Fruit fly (Drosophila melanogaster): ENCODE data around the gene CG31041.

Gene CG31041

dm6 chr3R:29548751-29549150 lies 42.0 kb downstream of the CG31041 start:
- TF ChIP-seq tai (GFP tag; optimal IDR thresholded peaks at IDR 0.05) (no peak), fru (GFP tag; optimal IDR thresholded peaks at IDR 0.05) (no peak), dsf (GFP tag; optimal IDR thresholded peaks at IDR 0.05; ENCODE audit: borderline replicate concordance) (no peak), brk (GFP tag; optimal IDR thresholded peaks at IDR 0.05) (no peak), woc (GFP tag; optimal IDR thresholded peaks at IDR 0.05) (no peak), Dif (GFP tag; optimal IDR thresholded peaks at IDR 0.05; ENCODE audit: partially characterized antibody) (no peak), jim (GFP tag; optimal IDR thresholded peaks at IDR 0.05) (no peak), pan (optimal IDR thresholded peaks at IDR 0.05) (no peak), CG9705 (GFP tag; optimal IDR thresholded peaks at IDR 0.05) (no peak), N (GFP tag; optimal IDR thresholded peaks at IDR 0.05) (no peak), Mio (GFP tag; optimal IDR thresholded peaks at IDR 0.05) (no peak)

- TF ChIP-seq Abd-B (GFP tag; optimal IDR thresholded peaks at IDR 0.05) = no peak
- no peak for TF ChIP-seq CG32264 (GFP tag; optimal IDR thresholded peaks at IDR 0.05)
- no peak for TF ChIP-seq brk (GFP tag; optimal IDR thresholded peaks at IDR 0.05)
These were observed 42.7 kb downstream of the CG31041 start for dm6 chr3R:29547983-29548382.

- no peak for TF ChIP-seq Rel (GFP tag; optimal IDR thresholded peaks at IDR 0.05)
- TF ChIP-seq Rel (tag; optimal IDR thresholded peaks at IDR 0.05) = no peak
- no peak for TF ChIP-seq dl (GFP tag; optimal IDR thresholded peaks at IDR 0.05; ENCODE audit: insufficient read depth in 1 of 2, partially characterized antibody in 2 of 2)
- TF ChIP-seq sv (GFP tag; optimal IDR thresholded peaks at IDR 0.05) = no peak
- TF ChIP-seq brk (GFP tag; optimal IDR thresholded peaks at IDR 0.05) = no peak
- TF ChIP-seq rgr (GFP tag; optimal IDR thresholded peaks at IDR 0.05) = no peak
- no peak for TF ChIP-seq Abd-B (GFP tag; optimal IDR thresholded peaks at IDR 0.05)
- TF ChIP-seq GATAd (GFP tag; optimal IDR thresholded peaks at IDR 0.05) = no peak
- no peak for TF ChIP-seq h (GFP tag; optimal IDR thresholded peaks at IDR 0.05)
- TF ChIP-seq CrebA (GFP tag; optimal IDR thresholded peaks at IDR 0.05; ENCODE audit: borderline replicate concordance) = no peak
- no peak for TF ChIP-seq Jra (GFP tag; optimal IDR thresholded peaks at IDR 0.05)
These were observed 43.3 kb downstream of the CG31041 start for dm6 chr3R:29547182-29547979.

- TF ChIP-seq lola (GFP tag; optimal IDR thresholded peaks at IDR 0.05) (no peak), CG9705 (GFP tag; optimal IDR thresholded peaks at IDR 0.05) (no peak), CG32264 (GFP tag; optimal IDR thresholded peaks at IDR 0.05) (no peak), sage (GFP tag; optimal IDR thresholded peaks at IDR 0.05) (no peak), pan (optimal IDR thresholded peaks at IDR 0.05) (no peak), Dif (GFP tag; optimal IDR thresholded peaks at IDR 0.05; ENCODE audit: partially characterized antibody) (no peak), dsf (GFP tag; optimal IDR thresholded peaks at IDR 0.05; ENCODE audit: borderline replicate concordance) (no peak), CrebA (GFP tag; optimal IDR thresholded peaks at IDR 0.05; ENCODE audit: borderline replicate concordance) (no peak), Hr83 (GFP tag; optimal IDR thresholded peaks at IDR 0.05; ENCODE audit: poor library complexity, severe bottlenecking) (no peak), br (GFP tag; optimal IDR thresholded peaks at IDR 0.05) (no peak), ey (GFP tag; optimal IDR thresholded peaks at IDR 0.05) (no peak), OdsH (GFP tag; optimal IDR thresholded peaks at IDR 0.05) (no peak), dmrt93B (GFP tag; optimal IDR thresholded peaks at IDR 0.05) (no peak), Rel (GFP tag; optimal IDR thresholded peaks at IDR 0.05) (no peak), Rel (tag; optimal IDR thresholded peaks at IDR 0.05) (no peak), psq (GFP tag; optimal IDR thresholded peaks at IDR 0.05) (no peak), h (GFP tag; optimal IDR thresholded peaks at IDR 0.05) (no peak), usp (GFP tag; optimal IDR thresholded peaks at IDR 0.05) (no peak), Jra (GFP tag; optimal IDR thresholded peaks at IDR 0.05) (no peak), Vsx2 (GFP tag; optimal IDR thresholded peaks at IDR 0.05; ENCODE audit: partially characterized antibody) (no peak)
These were observed 44.3 kb downstream of the CG31041 start for dm6 chr3R:29546418-29546817.

DNA sequence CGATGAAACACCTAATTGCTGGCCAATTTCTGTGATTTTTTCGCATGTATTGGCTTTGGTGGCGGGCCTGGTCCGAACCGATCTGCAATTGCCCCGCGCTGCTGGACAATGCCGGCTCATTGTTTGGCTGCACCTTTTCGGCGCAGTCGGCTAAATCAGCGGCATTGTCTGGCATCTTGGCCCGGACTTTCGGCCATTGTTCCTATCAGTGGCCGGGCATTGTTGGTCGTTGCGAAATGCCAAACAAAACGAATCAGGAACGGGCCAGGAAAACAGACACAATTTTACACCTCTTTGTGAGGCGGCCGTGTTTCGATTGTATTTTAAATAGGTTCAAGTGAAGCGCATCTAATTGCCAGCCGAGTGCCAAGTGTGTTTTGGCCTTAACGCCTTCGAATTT lies 45.5 kb downstream of the CG31041 start:
- TF ChIP-seq Vsx2 (GFP tag; optimal IDR thresholded peaks at IDR 0.05; ENCODE audit: partially characterized antibody) (no peak), h (GFP tag; optimal IDR thresholded peaks at IDR 0.05) (no peak), rgr (GFP tag; optimal IDR thresholded peaks at IDR 0.05) (no peak), HLH106 (tag; optimal IDR thresholded peaks at IDR 0.05) (no peak), Abd-B (GFP tag; optimal IDR thresholded peaks at IDR 0.05) (no peak), CG9705 (GFP tag; optimal IDR thresholded peaks at IDR 0.05) (no peak), Dif (GFP tag; optimal IDR thresholded peaks at IDR 0.05; ENCODE audit: partially characterized antibody) (no peak), OdsH (GFP tag; optimal IDR thresholded peaks at IDR 0.05) (no peak)

Data from whole organism, wandering third instar larva.